Worm (Caenorhabditis elegans): ENCODE data around the gene C44C10.10.
A peak's percentile ranks its signal among the peaks of the same experiment; 100 is the strongest.

The C44C10.10 gene

ce11 chrX:11643767-11644235 is 46.3 kb upstream of the C44C10.10 start, which contains the start of gene sto-4 (continued):
- peak; percentile 76 for TF ChIP-seq F37D6.2 (tag; optimal IDR thresholded peaks at IDR 0.05)

- 0 out of 2 replicates have a peak, but pooled peaks have one; percentile 76 for TF ChIP-seq D1046.2 (GFP tag; IDR thresholded peaks at IDR 0.05)
- peak; percentile 33; the same call in 1 of the 2 replicates for TF ChIP-seq php-3 (GFP tag; IDR thresholded peaks at IDR 0.05)
- no peak for TF ChIP-seq unc-39 (tag; optimal IDR thresholded peaks at IDR 0.05)
- TF ChIP-seq hlh-30 (tag; optimal IDR thresholded peaks at IDR 0.05; ENCODE audit: insufficient read depth) = peak; percentile 41
- peak in 1 of 2 experiments; percentile 24 for TF ChIP-seq hif-1 (tag; optimal IDR thresholded peaks at IDR 0.05)
- peak; percentile 62; the same call in 1 of the 2 replicates for TF ChIP-seq madf-9 (GFP tag; conservative IDR thresholded peaks at IDR 0.05)
- 0 out of 4 replicates have a peak, but pooled peaks have one; percentile 14 to 76 for TF ChIP-seq madf-5 (GFP tag; IDR thresholded peaks at IDR 0.05)
- TF ChIP-seq dmd-9 (GFP tag; IDR thresholded peaks at IDR 0.05) = no peak
- peak; percentile 41 for TF ChIP-seq hlh-11 (tag; optimal IDR thresholded peaks at IDR 0.05)
- TF ChIP-seq fkh-10 (GFP tag; optimal IDR thresholded peaks at IDR 0.05) = no peak
- TF ChIP-seq F37D6.2 (tag; optimal IDR thresholded peaks at IDR 0.05) = no peak
- TF ChIP-seq cey-2 (tag; optimal IDR thresholded peaks at IDR 0.05; ENCODE audit: borderline replicate concordance, insufficient read depth) = no peak
- 0 out of 2 replicates have a peak, but pooled peaks have one; percentile 38 for TF ChIP-seq dmd-6 (GFP tag; IDR thresholded peaks at IDR 0.05)
- peak; percentile 3 for TF ChIP-seq spr-1 (tag; optimal IDR thresholded peaks at IDR 0.05)
- no peak for TF ChIP-seq jun-1 (tag; optimal IDR thresholded peaks at IDR 0.05)
- TF ChIP-seq Y48G9A.11 (GFP tag; IDR thresholded peaks at IDR 0.05) = peak; percentile 60; the same call in 1 of the 2 replicates
- TF ChIP-seq ceh-82 (tag; optimal IDR thresholded peaks at IDR 0.05) = no peak
- TF ChIP-seq duxl-1 (tag; optimal IDR thresholded peaks at IDR 0.05; ENCODE audit: poor library complexity) = peak; percentile 43
- TF ChIP-seq dve-1 (tag; optimal IDR thresholded peaks at IDR 0.05; ENCODE audit: insufficient read depth) = peak; percentile 31
- TF ChIP-seq lin-29 (GFP tag; IDR thresholded peaks at IDR 0.05) = no peak
- no peak for TF ChIP-seq nhr-111 (GFP tag; optimal IDR thresholded peaks at IDR 0.05)
- TF ChIP-seq F26F4.8 (GFP tag; conservative IDR thresholded peaks at IDR 0.05) = peak; percentile 61; the same call in 1 of the 2 replicates
- no peak for TF ChIP-seq nhr-10 (tag; optimal IDR thresholded peaks at IDR 0.05)
- peak; percentile 77; the same call in 1 of the 2 replicates for TF ChIP-seq pha-4 (GFP tag; IDR thresholded peaks at IDR 0.05)
- TF ChIP-seq pha-4 (tag; optimal IDR thresholded peaks at IDR 0.05) = no peak
- TF ChIP-seq R02D3.7 (tag; optimal IDR thresholded peaks at IDR 0.05) = no peak
- peak; percentile 26 for TF ChIP-seq nhr-25 (tag; optimal IDR thresholded peaks at IDR 0.05; ENCODE audit: borderline replicate concordance, insufficient read depth)
- peak; percentile 33 for TF ChIP-seq rbr-2 (tag; optimal IDR thresholded peaks at IDR 0.05)
- no peak; the same call in 1 of the 2 replicates for TF ChIP-seq mdt-29 (GFP tag; IDR thresholded peaks at IDR 0.05)
- TF ChIP-seq ama-1 (optimal IDR thresholded peaks at IDR 0.05) = no peak
- TF ChIP-seq nhr-41 (GFP tag; IDR thresholded peaks at IDR 0.05) = no peak
- TF ChIP-seq lin-13 (GFP tag; optimal IDR thresholded peaks at IDR 0.05) = no peak
- TF ChIP-seq ztf-7 (tag; optimal IDR thresholded peaks at IDR 0.05) = no peak
- TF ChIP-seq pqm-1 (tag; optimal IDR thresholded peaks at IDR 0.05) = no peak
- no peak for TF ChIP-seq nhr-6 (tag; optimal IDR thresholded peaks at IDR 0.05)
- TF ChIP-seq daf-16 (GFP tag; optimal IDR thresholded peaks at IDR 0.05) = peak; percentile 24 to 73
- TF ChIP-seq daf-16 (tag; optimal IDR thresholded peaks at IDR 0.05) = no peak
- TF ChIP-seq dmd-8 (GFP tag; IDR thresholded peaks at IDR 0.05) = peak; percentile 73; the same call in 1 of the 2 replicates
- TF ChIP-seq Y105C5A.15 (GFP tag; IDR thresholded peaks at IDR 0.05) = peak; percentile 77; the same call in 1 of the 2 replicates
- TF ChIP-seq ZK546.5 (tag; optimal IDR thresholded peaks at IDR 0.05) = no peak
- TF ChIP-seq mes-2 (tag; optimal IDR thresholded peaks at IDR 0.05; ENCODE audit: poor library complexity, severe bottlenecking) = peak; percentile 72
- no peak for TF ChIP-seq zag-1 (tag; optimal IDR thresholded peaks at IDR 0.05)
- peak; percentile 88 for TF ChIP-seq egl-43 (GFP tag; IDR thresholded peaks at IDR 0.05)
- TF ChIP-seq Y5F2A.4 (GFP tag; optimal IDR thresholded peaks at IDR 0.05) = no peak
- 0 out of 2 replicates have a peak, but pooled peaks have one; percentile 54 for TF ChIP-seq daf-8 (GFP tag; IDR thresholded peaks at IDR 0.05)
- TF ChIP-seq nhr-28 (tag; optimal IDR thresholded peaks at IDR 0.05) = peak; percentile 44
- peak; percentile 44; the same call in 1 of the 2 replicates for TF ChIP-seq daf-19 (GFP tag; conservative IDR thresholded peaks at IDR 0.05)
These were observed 44.6 kb upstream of the C44C10.10 start for ce11 chrX:11645517-11645916.
